Worm (Caenorhabditis elegans) whole organism, mixed stage, embryonic: ENCODE results near the gene rga-4.

Experiments
- ceh-83 ChIP-seq: fragments of 200-800 bp; sonication (Bioruptor generic); optimal IDR thresholded peaks from 2 replicates; lab custom pipeline; 2018; ENCODE audit warnings: mild to moderate bottlenecking, missing genetic modification characterization, missing compliant biosample characterization
- lin-13 ChIP-seq: fragments of 150-350 bp; optimal IDR thresholded peaks from 2 replicates; lab custom pipeline; 2014; ENCODE audit warnings: missing biosample characterization, missing genetic modification characterization
- pha-4 ChIP-seq: fragments of 150-350 bp; optimal IDR thresholded peaks from 2 replicates; lab custom pipeline; 2018; ENCODE audit warnings: missing biosample characterization, missing genetic modification reagents, missing genetic modification characterization
- snpc-4 ChIP-seq: fragments of 150-350 bp; optimal IDR thresholded peaks from 2 replicates; lab custom pipeline; 2014; ENCODE audit warnings: missing biosample characterization, missing genetic modification characterization
- unc-39 ChIP-seq: fragments of 150-350 bp; optimal IDR thresholded peaks from 2 replicates; lab custom pipeline; 2014; ENCODE audit warnings: missing biosample characterization, missing genetic modification characterization

DNA sequence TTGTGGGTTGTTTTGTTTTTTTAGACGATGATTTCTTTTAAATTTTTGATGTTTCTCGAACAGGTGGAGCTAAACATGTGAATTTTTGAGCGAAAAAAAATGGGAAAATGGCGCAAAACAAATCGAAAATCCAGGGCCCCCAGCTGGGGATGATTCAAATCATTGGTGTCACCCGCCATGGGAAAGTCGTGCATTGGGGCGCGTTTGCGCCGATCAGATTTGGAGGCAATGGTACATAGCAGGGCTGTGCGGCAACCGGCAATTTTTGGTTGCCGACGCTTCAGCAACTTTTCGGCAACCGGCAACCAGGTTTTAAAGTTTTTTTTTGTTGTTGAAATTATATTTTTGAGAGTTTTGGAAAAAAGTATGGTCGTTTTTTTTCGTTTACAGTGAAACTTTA, 7.4 kb upstream of the rga-4 start:
- TF ChIP-seq pha-4 (tag; lab: Kevin White, UChicago) (no peak), lin-13 (tag; lab: Kevin White, UChicago) (no peak), unc-39 (tag; lab: Kevin White, UChicago) (no peak), snpc-4 (no peak), ceh-83 (no peak)
